Fruit fly (Drosophila melanogaster): ENCODE results near the gene CG14929.

dm6 chr2L:11528129-11528589 lies 8.5 kb downstream of the CG14929 start, which contains the start of gene CG31705:
- TF ChIP-seq CG34406 (GFP tag; optimal IDR thresholded peaks at IDR 0.05) (peak; percentile 64), Gug (GFP tag; IDR thresholded peaks at IDR 0.05) (peak; percentile 50), CG9139 (GFP tag; optimal IDR thresholded peaks at IDR 0.05) (peak; percentile 43), spab (GFP tag; optimal IDR thresholded peaks at IDR 0.05) (peak; percentile 54), CG16779 (tag; optimal IDR thresholded peaks at IDR 0.05) (peak; percentile 38), Met (GFP tag; optimal IDR thresholded peaks at IDR 0.05) (peak; percentile 16), dac (GFP tag; optimal IDR thresholded peaks at IDR 0.05) (no peak), CG6808 (GFP tag; optimal IDR thresholded peaks at IDR 0.05) (peak; percentile 63), Hr39 (GFP tag; optimal IDR thresholded peaks at IDR 0.05) (peak; percentile 18), CG6163 (GFP tag; IDR thresholded peaks at IDR 0.05) (peak; percentile 67), Smox (GFP tag; optimal IDR thresholded peaks at IDR 0.05) (peak; percentile 35), CG10669 (GFP tag; optimal IDR thresholded peaks at IDR 0.05) (peak; percentile 65)
